Worm (Caenorhabditis elegans): ENCODE data around the gene frpr-6.

DNA sequence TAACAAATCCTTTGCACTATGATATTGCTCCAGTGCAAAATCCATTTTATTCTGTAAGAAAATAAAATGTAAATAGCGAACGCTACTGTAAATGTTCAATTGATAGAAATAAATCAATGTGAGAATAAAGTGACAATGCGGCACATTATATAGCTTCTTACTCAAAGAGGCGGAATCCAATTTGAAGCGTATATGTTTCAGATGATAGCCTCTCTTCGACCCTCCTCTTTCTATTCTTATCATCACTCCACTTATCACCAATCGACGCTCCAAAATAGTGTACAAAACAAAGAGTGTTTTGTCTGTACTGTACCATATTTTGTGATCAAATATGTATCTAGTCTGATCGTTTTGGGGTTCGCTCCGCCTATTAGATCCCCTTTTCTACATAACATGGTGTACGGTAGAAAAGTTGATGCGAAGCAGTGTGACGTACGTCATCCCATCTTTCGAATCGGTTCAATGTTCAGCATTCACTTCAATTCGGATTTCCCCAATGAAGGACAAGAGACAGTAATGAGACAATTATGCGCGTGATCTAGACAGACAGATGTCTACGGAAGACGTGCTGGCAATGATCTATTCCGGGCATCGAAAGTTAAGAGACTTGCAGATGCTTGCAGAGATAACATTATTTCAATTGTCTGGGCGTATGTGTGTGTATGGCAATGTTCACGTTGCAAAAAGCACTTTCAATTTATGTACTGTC, 46.0 kb upstream of the frpr-6 start, which contains the start of gene spl-2:
- TF ChIP-seq nfya-1 (tag; optimal IDR thresholded peaks at IDR 0.05; ENCODE audit: borderline replicate concordance, insufficient read depth) (no peak), madf-8 (GFP tag; conservative IDR thresholded peaks at IDR 0.05) (no peak), nhr-179 (tag; optimal IDR thresholded peaks at IDR 0.05) (no peak), nhr-27 (tag; optimal IDR thresholded peaks at IDR 0.05) (no peak), ama-1 (optimal IDR thresholded peaks at IDR 0.05) (no peak), ama-1 (GFP tag; optimal IDR thresholded peaks at IDR 0.05) (no peak), rcor-1 (GFP tag; IDR thresholded peaks at IDR 0.05) (no peak), zfh-2 (GFP tag; conservative IDR thresholded peaks at IDR 0.05) (no peak), ccch-3 (GFP tag; optimal IDR thresholded peaks at IDR 0.05) (no peak), B0019.2 (GFP tag; conservative IDR thresholded peaks at IDR 0.05) (no peak), let-607 (tag; optimal IDR thresholded peaks at IDR 0.05) (no peak), lin-35 (GFP tag; optimal IDR thresholded peaks at IDR 0.05) (no peak), nhr-90 (tag; optimal IDR thresholded peaks at IDR 0.05) (no peak), C17E4.6 (GFP tag; IDR thresholded peaks at IDR 0.05) (no peak)
